Fruit fly (Drosophila melanogaster): ENCODE measurements around the gene CG13295.

- TF ChIP-seq CG33017 (tag; optimal IDR thresholded peaks at IDR 0.05) (no peak), bab1 (GFP tag; optimal IDR thresholded peaks at IDR 0.05) (no peak), pad (GFP tag; optimal IDR thresholded peaks at IDR 0.05) (no peak), tj (GFP tag; optimal IDR thresholded peaks at IDR 0.05) (no peak)
Observed at dm6 chr3L:6068178-6068577, 6.9 kb downstream of the CG13295 start.
